Worm (Caenorhabditis elegans) whole organism, late embryonic: ENCODE data around the gene F58F12.1.
A peak's percentile ranks its signal among the peaks of the same experiment; 100 is the strongest.

Experiments
- C08G9.2 ChIP-seq: sonication (generic microtip); optimal IDR thresholded peaks from 2 replicates; lab custom pipeline; 2016; ENCODE audit warnings: mild to moderate bottlenecking, missing genetic modification characterization, moderate library complexity, missing compliant biosample characterization
- F13H6.1 ChIP-seq: sonication (generic microtip); optimal IDR thresholded peaks from 2 replicates; lab custom pipeline; 2016; ENCODE audit warnings: missing genetic modification characterization, missing compliant biosample characterization
- Y22D7AL.16 ChIP-seq: sonication (generic microtip); optimal IDR thresholded peaks from 2 replicates; lab custom pipeline; 2016; ENCODE audit warnings: missing genetic modification characterization, missing compliant biosample characterization
- ahr-1 ChIP-seq: sonication (generic microtip); optimal IDR thresholded peaks from 2 replicates; lab custom pipeline; 2016; ENCODE audit warnings: missing genetic modification characterization, missing compliant biosample characterization
- ceh-14 ChIP-seq: sonication (generic microtip); optimal IDR thresholded peaks from 2 replicates; lab custom pipeline; 2016; ENCODE audit warnings: missing genotype, missing genetic modification characterization, missing compliant biosample characterization
- ceh-18 ChIP-seq: sonication (generic microtip); optimal IDR thresholded peaks from 2 replicates; lab custom pipeline; 2016; ENCODE audit warnings: missing genetic modification characterization, missing compliant biosample characterization
- ceh-2 ChIP-seq: sonication (generic microtip); optimal IDR thresholded peaks from 2 replicates; lab custom pipeline; 2016; ENCODE audit warnings: missing genotype, missing genetic modification characterization, missing compliant biosample characterization
- ceh-22 ChIP-seq: sonication (generic microtip); optimal IDR thresholded peaks from 2 replicates; lab custom pipeline; 2017; ENCODE audit warnings: missing biosample characterization, missing genetic modification characterization
- ceh-24 ChIP-seq: sonication (generic microtip); optimal IDR thresholded peaks from 2 replicates; lab custom pipeline; 2016; ENCODE audit warnings: mild to moderate bottlenecking, missing genetic modification characterization, missing compliant biosample characterization
- ceh-31 ChIP-seq: sonication (generic microtip); optimal IDR thresholded peaks from 2 replicates; lab custom pipeline; 2016; ENCODE audit warnings: missing genetic modification characterization, missing compliant biosample characterization
- ceh-34 ChIP-seq: sonication (generic microtip); optimal IDR thresholded peaks from 2 replicates; lab custom pipeline; 2016; ENCODE audit warnings: mild to moderate bottlenecking, missing genetic modification characterization, missing compliant biosample characterization
- ceh-45 ChIP-seq: fragments of 200-800 bp; sonication (Bioruptor generic); IDR thresholded peaks from 2 replicates; pipeline ENCODE4 v1.3.6; 2022; ENCODE audit warnings: missing genetic modification reagents, missing genetic modification characterization, missing compliant biosample characterization
- ceh-48 ChIP-seq: sonication (generic microtip); optimal IDR thresholded peaks from 2 replicates; lab custom pipeline; 2016; ENCODE audit warnings: missing genetic modification characterization, inconsistent platforms, missing compliant biosample characterization
- dmd-4 ChIP-seq: sonication (generic microtip); optimal IDR thresholded peaks from 2 replicates; lab custom pipeline; 2016; ENCODE audit warnings: borderline replicate concordance, missing genetic modification characterization, missing compliant biosample characterization
- dve-1 ChIP-seq: sonication (generic microtip); optimal IDR thresholded peaks from 2 replicates; lab custom pipeline; 2017; ENCODE audit warnings: antibody characterized with exemption, mild to moderate bottlenecking, missing genetic modification characterization, missing compliant biosample characterization
- elt-2 ChIP-seq: sonication (generic microtip); optimal IDR thresholded peaks from 2 replicates; lab custom pipeline; 2016; ENCODE audit warnings: missing genetic modification reagents, missing genetic modification characterization, missing compliant biosample characterization
- elt-4 ChIP-seq: sonication (generic microtip); optimal IDR thresholded peaks from 2 replicates; lab custom pipeline; 2016; ENCODE audit warnings: missing genetic modification characterization, missing compliant biosample characterization
- ets-4 ChIP-seq: sonication (generic microtip); optimal IDR thresholded peaks from 2 replicates; lab custom pipeline; 2016; ENCODE audit warnings: missing genetic modification characterization, missing compliant biosample characterization
- fax-1 ChIP-seq: sonication (generic microtip); optimal IDR thresholded peaks from 2 replicates; lab custom pipeline; 2016; ENCODE audit warnings: missing genotype, missing genetic modification characterization, missing compliant biosample characterization
- fkh-10 ChIP-seq: fragments of 150-350 bp; optimal IDR thresholded peaks from 2 replicates; lab custom pipeline; 2014; ENCODE audit warnings: missing biosample characterization, missing genetic modification reagents, missing genetic modification characterization
- fkh-6 ChIP-seq: sonication (generic microtip); optimal IDR thresholded peaks from 2 replicates; lab custom pipeline; 2016; ENCODE audit warnings: missing genetic modification characterization, missing compliant biosample characterization
- gmeb-2 ChIP-seq: sonication (generic microtip); optimal IDR thresholded peaks from 2 replicates; lab custom pipeline; 2016; ENCODE audit warnings: missing genetic modification characterization, inconsistent platforms, missing compliant biosample characterization
- hlh-13 ChIP-seq: fragments of 200-800 bp; sonication (Bioruptor generic); optimal IDR thresholded peaks from 2 replicates; lab custom pipeline; 2018; ENCODE audit warnings: mild to moderate bottlenecking, missing genetic modification characterization, missing compliant biosample characterization
- hlh-8 ChIP-seq: sonication (generic microtip); optimal IDR thresholded peaks from 2 replicates; lab custom pipeline; 2016; ENCODE audit warnings: missing genotype, missing genetic modification characterization, missing compliant biosample characterization
- lin-11 ChIP-seq: fragments of 200-800 bp; sonication (Bioruptor generic); optimal IDR thresholded peaks from 2 replicates; lab custom pipeline; 2018; ENCODE audit warnings: mild to moderate bottlenecking, missing genetic modification characterization, missing compliant biosample characterization
- madf-2 ChIP-seq: sonication (generic microtip); optimal IDR thresholded peaks from 2 replicates; lab custom pipeline; 2017; ENCODE audit warnings: missing genetic modification characterization, missing compliant biosample characterization
- nfya-1 ChIP-seq: sonication (generic microtip); optimal IDR thresholded peaks from 2 replicates; lab custom pipeline; 2017; ENCODE audit warnings: missing genetic modification characterization, mild to moderate bottlenecking, missing compliant biosample characterization, antibody characterized with exemption, moderate library complexity
- nhr-11 ChIP-seq: fragments of 150-350 bp; optimal IDR thresholded peaks from 2 replicates; lab custom pipeline; 2014; ENCODE audit warnings: missing biosample characterization, missing genetic modification characterization
- npax-4 ChIP-seq: sonication (generic microtip); optimal IDR thresholded peaks from 2 replicates; lab custom pipeline; 2016; ENCODE audit warnings: missing genetic modification characterization, missing compliant biosample characterization
- pag-3 ChIP-seq: sonication (generic microtip); optimal IDR thresholded peaks from 2 replicates; lab custom pipeline; 2016; ENCODE audit warnings: missing compliant biosample characterization, missing genetic modification characterization, borderline replicate concordance
- pat-9 ChIP-seq: fragments of 200-800 bp; sonication (Bioruptor generic); optimal IDR thresholded peaks from 2 replicates; lab custom pipeline; 2018; ENCODE audit warnings: mild to moderate bottlenecking, missing genetic modification characterization, moderate library complexity, missing compliant biosample characterization
- pha-2 ChIP-seq: sonication (generic microtip); optimal IDR thresholded peaks from 2 replicates; lab custom pipeline; 2017; ENCODE audit warnings: mild to moderate bottlenecking, missing genetic modification characterization, missing compliant biosample characterization
- pqm-1 ChIP-seq: sonication (generic microtip); optimal IDR thresholded peaks from 2 replicates; lab custom pipeline; 2016; ENCODE audit warnings: missing genetic modification characterization, missing compliant biosample characterization
- ref-2 ChIP-seq: sonication (generic microtip); optimal IDR thresholded peaks from 2 replicates; lab custom pipeline; 2016; ENCODE audit warnings: missing genetic modification characterization, missing compliant biosample characterization
- rnt-1 ChIP-seq: sonication (generic microtip); optimal IDR thresholded peaks from 2 replicates; lab custom pipeline; 2016; ENCODE audit warnings: missing genetic modification characterization, missing compliant biosample characterization
- sox-2 ChIP-seq: fragments of 200-800 bp; sonication (Bioruptor generic); IDR thresholded peaks from 2 replicates; pipeline ENCODE4 v1.3.6; 2022; ENCODE audit warnings: missing genetic modification reagents, missing genetic modification characterization, missing compliant biosample characterization
- tbx-2 ChIP-seq: sonication (generic microtip); optimal IDR thresholded peaks from 2 replicates; lab custom pipeline; 2016; ENCODE audit warnings: missing genetic modification characterization, missing compliant biosample characterization
- tbx-7 ChIP-seq: sonication (generic microtip); optimal IDR thresholded peaks from 2 replicates; lab custom pipeline; 2016; ENCODE audit warnings: missing genotype, missing genetic modification characterization, missing compliant biosample characterization
- ttx-3 ChIP-seq: sonication (generic microtip); optimal IDR thresholded peaks from 2 replicates; lab custom pipeline; 2016; ENCODE audit warnings: missing genetic modification reagents, missing genetic modification characterization, missing compliant biosample characterization
- unc-42 ChIP-seq: sonication (generic microtip); optimal IDR thresholded peaks from 2 replicates; lab custom pipeline; 2016; ENCODE audit warnings: missing genotype, missing genetic modification characterization, missing compliant biosample characterization
- unc-55 ChIP-seq: sonication (generic microtip); optimal IDR thresholded peaks from 2 replicates; lab custom pipeline; 2017; ENCODE audit warnings: missing biosample characterization, missing genetic modification reagents, missing genetic modification characterization
- unc-86 ChIP-seq: sonication (generic microtip); optimal IDR thresholded peaks from 2 replicates; lab custom pipeline; 2016; ENCODE audit warnings: missing genetic modification characterization, missing compliant biosample characterization
- zip-5 ChIP-seq: sonication (generic microtip); optimal IDR thresholded peaks from 2 replicates; lab custom pipeline; 2016; ENCODE audit warnings: missing genetic modification characterization, missing compliant biosample characterization
- ztf-16 ChIP-seq: sonication (generic microtip); optimal IDR thresholded peaks from 2 replicates; lab custom pipeline; 2017; ENCODE audit warnings: missing genetic modification characterization, missing compliant biosample characterization

The F58F12.1 gene

DNA sequence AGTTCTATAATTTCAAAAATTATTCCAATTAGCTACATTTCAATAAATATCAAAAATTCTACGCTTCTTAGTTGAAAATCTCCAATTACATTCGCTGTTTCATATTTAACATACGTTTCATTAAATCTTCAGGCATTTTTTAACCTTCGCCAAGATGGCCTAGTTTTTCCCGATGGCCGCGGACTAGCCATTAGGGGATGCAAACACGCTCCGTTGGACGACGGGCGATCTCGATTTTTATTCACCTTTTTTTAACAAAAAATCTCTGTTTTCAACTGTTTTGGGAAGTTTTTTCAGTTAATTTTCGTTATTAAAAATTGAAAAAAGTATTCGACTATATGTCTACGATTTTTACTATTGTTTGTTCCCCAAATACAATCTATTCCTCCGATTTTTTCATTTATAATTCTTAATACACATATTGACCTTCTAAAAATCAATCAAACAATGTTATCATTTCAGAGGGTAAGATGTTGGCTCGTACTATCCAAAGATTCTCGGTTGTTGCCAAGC, at the start of gene F58F12.1:
Gene F58F12.1 (plus strand): TSS at position 463 of the 513 bp plus-strand sequence.
- peak; percentile 61 for TF ChIP-seq ceh-14 (tag; lab: Kevin White, UChicago)
- peak; percentile 35 for TF ChIP-seq fkh-6 (tag; lab: Kevin White, UChicago)
- no peak for TF ChIP-seq ttx-3 (tag; lab: Kevin White, UChicago)
- TF ChIP-seq ceh-22 (tag; lab: Kevin White, UChicago): no peak
- peak; percentile 57 for TF ChIP-seq rnt-1 (tag; lab: Kevin White, UChicago)
- no peak for TF ChIP-seq nhr-11 (tag; lab: Kevin White, UChicago)
- TF ChIP-seq pha-2: no peak
- peak; percentile 83 for TF ChIP-seq C08G9.2 (tag; lab: Kevin White, UChicago)
- no peak for TF ChIP-seq pag-3 (tag; lab: Kevin White, UChicago)
- TF ChIP-seq ahr-1 (tag; lab: Kevin White, UChicago): no peak
- TF ChIP-seq dve-1: no peak
- TF ChIP-seq fax-1 (tag; lab: Kevin White, UChicago): peak; percentile 59
- peak; percentile 31 for TF ChIP-seq ceh-34 (tag; lab: Kevin White, UChicago)
- TF ChIP-seq zip-5 (tag; lab: Kevin White, UChicago): peak; percentile 44
- TF ChIP-seq fkh-10 (GFP tag; lab: Kevin White, UChicago): no peak
- TF ChIP-seq Y22D7AL.16 (tag; lab: Kevin White, UChicago): no peak
- no peak for TF ChIP-seq ztf-16
- TF ChIP-seq ceh-48 (tag; lab: Kevin White, UChicago): no peak
- peak; percentile 88 for TF ChIP-seq ceh-2 (tag; lab: Kevin White, UChicago)
- TF ChIP-seq ceh-31: peak; percentile 93
- no peak for TF ChIP-seq sox-2
- no peak for TF ChIP-seq unc-42 (tag; lab: Kevin White, UChicago)
- TF ChIP-seq ref-2 (tag; lab: Kevin White, UChicago): peak; percentile 56
- no peak for TF ChIP-seq pat-9 (tag; lab: Kevin White, UChicago)
- peak; percentile 26 for TF ChIP-seq nfya-1 (tag; lab: Kevin White, UChicago)
- no peak for TF ChIP-seq hlh-13 (GFP tag; lab: Kevin White, UChicago)
- no peak for TF ChIP-seq lin-11 (tag; lab: Kevin White, UChicago)
- TF ChIP-seq ceh-18 (tag; lab: Kevin White, UChicago): peak; percentile 19
- no peak for TF ChIP-seq elt-4 (tag; lab: Kevin White, UChicago)
- peak; percentile 12 for TF ChIP-seq gmeb-2 (tag; lab: Kevin White, UChicago)
- TF ChIP-seq tbx-2 (tag; lab: Kevin White, UChicago): peak; percentile 88
- TF ChIP-seq F13H6.1 (tag; lab: Kevin White, UChicago): peak; percentile 38
- TF ChIP-seq elt-2: peak; percentile 48
- TF ChIP-seq pqm-1 (tag; lab: Kevin White, UChicago): peak; percentile 14
- TF ChIP-seq hlh-8 (tag; lab: Kevin White, UChicago): peak; percentile 71
- TF ChIP-seq ets-4 (tag; lab: Kevin White, UChicago): peak; percentile 82
- TF ChIP-seq tbx-7 (tag; lab: Kevin White, UChicago): peak; percentile 74
- peak; percentile 14 for TF ChIP-seq unc-86 (tag; lab: Kevin White, UChicago)
- no peak for TF ChIP-seq unc-55
- no peak for TF ChIP-seq npax-4 (tag; lab: Kevin White, UChicago)
- peak; percentile 28 for TF ChIP-seq dmd-4

DNA sequence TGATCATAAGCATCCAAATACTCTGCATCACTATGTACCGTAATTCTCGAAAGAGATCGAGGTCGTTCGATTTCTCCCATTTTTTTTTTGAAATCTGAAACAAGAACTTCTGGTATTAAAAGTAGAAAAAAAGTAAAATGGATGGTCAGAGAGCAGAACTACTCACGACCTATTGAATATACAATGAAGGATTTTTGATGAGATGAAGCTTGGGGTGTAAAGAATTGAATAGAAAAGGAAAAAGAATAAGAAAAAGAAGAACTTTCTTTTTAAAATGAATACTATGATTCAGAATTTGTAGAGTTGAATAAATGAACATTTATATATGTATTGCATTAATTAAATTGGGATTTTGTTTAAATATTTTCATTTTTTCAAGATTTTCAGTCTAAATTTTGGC, 49.6 kb upstream of the F58F12.1 start, which contains the start of gene ttc-39B:
Gene ttc-39B (minus strand): TSS at position 101 of the 400 bp plus-strand sequence.
- no peak for TF ChIP-seq unc-86 (tag; lab: Kevin White, UChicago)
- no peak for TF ChIP-seq ztf-16
- no peak for TF ChIP-seq dve-1
- TF ChIP-seq fkh-10 (GFP tag; lab: Kevin White, UChicago): no peak
- TF ChIP-seq elt-4 (tag; lab: Kevin White, UChicago): no peak
- TF ChIP-seq ceh-34 (tag; lab: Kevin White, UChicago): no peak
- TF ChIP-seq unc-55: no peak
- no peak for TF ChIP-seq ref-2 (tag; lab: Kevin White, UChicago)
- TF ChIP-seq madf-2 (tag; lab: Kevin White, UChicago): no peak
- TF ChIP-seq ceh-45 (GFP tag; lab: Robert Waterston, UW): no peak
- no peak for TF ChIP-seq ceh-24 (tag; lab: Kevin White, UChicago)
